Worm (Caenorhabditis elegans) whole organism, L2 larva: ENCODE data around the gene pes-4.

Source experiments
- C34F6.9 ChIP-seq: fragments of 150-350 bp; optimal IDR thresholded peaks from 2 replicates; lab custom pipeline; 2014; ENCODE audit warnings: missing biosample characterization, missing genetic modification characterization
- F13H6.1 ChIP-seq: sonication (generic microtip); optimal IDR thresholded peaks from 2 replicates; lab custom pipeline; 2016; ENCODE audit warnings: missing genetic modification characterization, missing compliant biosample characterization
- R02D3.7 ChIP-seq: fragments of 150-350 bp; optimal IDR thresholded peaks from 2 replicates; lab custom pipeline; 2014; ENCODE audit warnings: missing biosample characterization, missing genetic modification characterization
- Y55F3AM.14 ChIP-seq: fragments of 200-800 bp; sonication (Bioruptor generic); optimal IDR thresholded peaks from 2 replicates; lab custom pipeline; 2018; ENCODE audit warnings: mild to moderate bottlenecking, missing genetic modification characterization, missing compliant biosample characterization
- ZK546.5 ChIP-seq: sonication (generic microtip); optimal IDR thresholded peaks from 2 replicates; lab custom pipeline; 2017; ENCODE audit warnings: missing biosample characterization, missing genetic modification characterization
- alr-1 ChIP-seq: fragments of 150-350 bp; optimal IDR thresholded peaks from 2 replicates; lab custom pipeline; 2014; ENCODE audit warnings: missing biosample characterization, missing genetic modification characterization
- ama-1 ChIP-seq: fragments of 150-350 bp; optimal IDR thresholded peaks from 2 replicates; lab custom pipeline; 2018; ENCODE audit warnings: inconsistent platforms
- blmp-1 ChIP-seq: sonication (generic microtip); optimal IDR thresholded peaks from 2 replicates; lab custom pipeline; 2017; ENCODE audit warnings: missing genetic modification characterization, mild to moderate bottlenecking, missing compliant biosample characterization, antibody characterized with exemption, moderate library complexity; ENCODE audit not compliant: insufficient read depth
- ceh-16 ChIP-seq: fragments of 150-350 bp; optimal IDR thresholded peaks from 2 replicates; lab custom pipeline; 2014; ENCODE audit warnings: missing biosample characterization, missing genetic modification characterization
- crh-2 ChIP-seq: sonication (generic microtip); optimal IDR thresholded peaks from 2 replicates; lab custom pipeline; 2017; ENCODE audit warnings: missing biosample characterization, missing genetic modification characterization
- egl-27 ChIP-seq: sonication (generic microtip); optimal IDR thresholded peaks from 3 replicates; lab custom pipeline; 2017; ENCODE audit warnings: missing biosample characterization, missing genetic modification reagents, missing genetic modification characterization
- elt-3 ChIP-seq: sonication (generic microtip); optimal IDR thresholded peaks from 2 replicates; lab custom pipeline; 2017; ENCODE audit warnings: missing biosample characterization, missing genetic modification characterization
- lin-11 ChIP-seq: fragments of 150-350 bp; sonication (generic microtip); optimal IDR thresholded peaks from 2 replicates; lab custom pipeline; 2014; ENCODE audit warnings: missing biosample characterization, missing genetic modification characterization, inconsistent platforms, mixed read lengths
- lin-13 ChIP-seq: fragments of 150-350 bp; optimal IDR thresholded peaks from 2 replicates; lab custom pipeline; 2014; ENCODE audit warnings: missing biosample characterization, missing genetic modification reagents, missing genetic modification characterization
- lin-39 ChIP-seq: fragments of 150-350 bp; optimal IDR thresholded peaks from 2 replicates; lab custom pipeline; 2014; ENCODE audit warnings: missing biosample characterization, missing genetic modification reagents, missing genetic modification characterization
- lsy-2 ChIP-seq, 2 experiments: fragments of 150-350 bp in 1 of 2; sonication (generic microtip) in 1 of 2; optimal IDR thresholded peaks; 2 replicates each; lab custom pipeline; 2014 to 2017; ENCODE audit warnings: missing biosample characterization in 2 of 2, missing genetic modification characterization in 2 of 2
- mab-5 ChIP-seq: fragments of 150-350 bp; optimal IDR thresholded peaks from 2 replicates; lab custom pipeline; 2014; ENCODE audit warnings: missing biosample characterization, missing genetic modification characterization
- mbf-1 ChIP-seq: sonication (generic microtip); optimal IDR thresholded peaks from 2 replicates; lab custom pipeline; 2017; ENCODE audit warnings: missing biosample characterization, missing genetic modification characterization
- mdl-1 ChIP-seq, 2 experiments: fragments of 150-350 bp in 1 of 2; sonication (generic microtip) in 1 of 2; optimal IDR thresholded peaks; 2 replicates each; lab custom pipeline; 2017; ENCODE audit warnings: missing biosample characterization in 2 of 2, missing genetic modification characterization in 2 of 2
- nhr-10 ChIP-seq: sonication (generic microtip); optimal IDR thresholded peaks from 2 replicates; lab custom pipeline; 2017; ENCODE audit warnings: missing biosample characterization, missing genetic modification characterization
- nhr-12 ChIP-seq: fragments of 150-350 bp; optimal IDR thresholded peaks from 2 replicates; lab custom pipeline; 2014; ENCODE audit warnings: missing biosample characterization, missing genetic modification characterization
- nhr-129 ChIP-seq: fragments of 150-350 bp; optimal IDR thresholded peaks from 2 replicates; lab custom pipeline; 2014; ENCODE audit warnings: missing biosample characterization, missing genetic modification characterization
- nhr-21 ChIP-seq: fragments of 150-350 bp; optimal IDR thresholded peaks from 2 replicates; lab custom pipeline; 2014; ENCODE audit warnings: missing biosample characterization, missing genetic modification characterization
- nhr-23 ChIP-seq: fragments of 150-350 bp; optimal IDR thresholded peaks from 2 replicates; lab custom pipeline; 2014; ENCODE audit warnings: missing biosample characterization, missing genetic modification reagents, missing genetic modification characterization
- nhr-237 ChIP-seq: fragments of 150-350 bp; optimal IDR thresholded peaks from 2 replicates; lab custom pipeline; 2014; ENCODE audit warnings: missing biosample characterization, missing genetic modification characterization
- nhr-25 ChIP-seq: fragments of 150-350 bp; sonication (generic microtip); optimal IDR thresholded peaks from 3 replicates; lab custom pipeline; 2014; ENCODE audit warnings: missing biosample characterization, missing genetic modification characterization
- nhr-6 ChIP-seq: fragments of 150-350 bp; optimal IDR thresholded peaks from 2 replicates; lab custom pipeline; 2014; ENCODE audit warnings: missing biosample characterization, missing genetic modification characterization
- nhr-77 ChIP-seq: fragments of 150-350 bp; optimal IDR thresholded peaks from 2 replicates; lab custom pipeline; 2014; ENCODE audit warnings: missing biosample characterization, missing genetic modification characterization
- peb-1 ChIP-seq: fragments of 150-350 bp; optimal IDR thresholded peaks from 2 replicates; lab custom pipeline; 2014; ENCODE audit warnings: missing biosample characterization, missing genetic modification characterization
- sem-4 ChIP-seq: fragments of 150-350 bp; optimal IDR thresholded peaks from 2 replicates; lab custom pipeline; 2014; ENCODE audit warnings: missing biosample characterization, missing genetic modification reagents, missing genetic modification characterization
- skn-1 ChIP-seq: sonication (generic microtip); optimal IDR thresholded peaks from 2 replicates; lab custom pipeline; 2017; ENCODE audit warnings: missing biosample characterization, missing genetic modification characterization
- sma-3 ChIP-seq: sonication (generic microtip); optimal IDR thresholded peaks from 2 replicates; lab custom pipeline; 2016; ENCODE audit warnings: missing genetic modification reagents, missing genetic modification characterization, missing compliant biosample characterization
- sma-9 ChIP-seq, 2 experiments: fragments of 150-350 bp in 1 of 2; sonication (generic microtip) in 1 of 2; optimal IDR thresholded peaks; 2 replicates each; lab custom pipeline; 2014 to 2016; ENCODE audit warnings: missing genetic modification characterization in 2 of 2, mild to moderate bottlenecking in 1 of 2, missing biosample characterization in 1 of 2, missing compliant biosample characterization in 1 of 2, missing genetic modification reagents in 1 of 2, moderate library complexity in 1 of 2
- snpc-4 ChIP-seq: fragments of 150-350 bp; optimal IDR thresholded peaks from 2 replicates; lab custom pipeline; 2014; ENCODE audit warnings: missing biosample characterization, missing genetic modification characterization
- unc-55 ChIP-seq: fragments of 150-350 bp; sonication (generic microtip); optimal IDR thresholded peaks from 3 replicates; lab custom pipeline; 2014; ENCODE audit warnings: missing biosample characterization, missing genetic modification reagents, missing genetic modification characterization
- unc-62 ChIP-seq: fragments of 150-350 bp; optimal IDR thresholded peaks from 2 replicates; lab custom pipeline; 2014; ENCODE audit warnings: missing biosample characterization, missing genetic modification reagents, missing genetic modification characterization
- zag-1 ChIP-seq: fragments of 150-350 bp; optimal IDR thresholded peaks from 2 replicates; lab custom pipeline; 2014; ENCODE audit warnings: missing biosample characterization, missing genetic modification characterization
- ztf-1 ChIP-seq: fragments of 200-800 bp; sonication (Bioruptor generic); conservative IDR thresholded peaks from 2 replicates; pipeline ENCODE4 v1.3.6; 2022; ENCODE audit warnings: missing genetic modification characterization, missing compliant biosample characterization
- ztf-4 ChIP-seq: fragments of 150-350 bp; optimal IDR thresholded peaks from 2 replicates; lab custom pipeline; 2014; ENCODE audit warnings: missing biosample characterization, missing genetic modification characterization

pes-4 gene

ce11 chrIII:1248335-1248734, 18.3 kb upstream of the pes-4 start:
- TF ChIP-seq skn-1 (tag; lab: Kevin White, UChicago) (no peak), alr-1 (no peak), ztf-1 (GFP tag; lab: Robert Waterston, UW) (no peak), unc-62 (GFP tag; lab: Kevin White, UChicago) (no peak), R02D3.7 (tag; lab: Kevin White, UChicago) (no peak), ama-1 (lab: Kevin White, UChicago) (no peak), nhr-12 (no peak), nhr-6 (tag; lab: Kevin White, UChicago) (no peak), ceh-16 (no peak), mbf-1 (tag; lab: Kevin White, UChicago) (no peak), crh-2 (no peak), lsy-2 (tag; optimal IDR thresholded peaks at IDR 0.05; lab: Kevin White, UChicago) (no peak), lin-11 (no peak), F13H6.1 (tag; lab: Kevin White, UChicago) (no peak)
- TF ChIP-seq, all 48 proteins: peak for 0

ce11 chrIII:1243199-1243598, 13.1 kb upstream of the pes-4 start, which contains the start of gene fbxa-63:
fbxa-63 (plus strand) TSS chrIII:1243508.
- TF ChIP-seq snpc-4 (tag; lab: Kevin White, UChicago) = no peak
- TF ChIP-seq unc-55 = peak; percentile 81
- TF ChIP-seq nhr-12 = no peak
- TF ChIP-seq nhr-129 (tag; lab: Kevin White, UChicago) = peak; percentile 99
- no peak for TF ChIP-seq ceh-16
- TF ChIP-seq elt-3 (tag; lab: Kevin White, UChicago) = no peak
- TF ChIP-seq sma-9 (GFP tag; optimal IDR thresholded peaks at IDR 0.05; lab: Kevin White, UChicago) = peak; percentile 33
- TF ChIP-seq sma-9 (tag; optimal IDR thresholded peaks at IDR 0.05; lab: Kevin White, UChicago) = no peak
- peak; percentile 59 for TF ChIP-seq C34F6.9 (tag; lab: Kevin White, UChicago)
- no peak for TF ChIP-seq egl-27 (tag; lab: Kevin White, UChicago)
- TF ChIP-seq nhr-23 (tag; lab: Kevin White, UChicago) = no peak
- TF ChIP-seq lsy-2 (tag; optimal IDR thresholded peaks at IDR 0.05; lab: Kevin White, UChicago) = peak; percentile 32 to 41

- no peak for TF ChIP-seq lin-13 (GFP tag; lab: Kevin White, UChicago)
- no peak for TF ChIP-seq nhr-6 (tag; lab: Kevin White, UChicago)
- TF ChIP-seq nhr-77 (tag; lab: Kevin White, UChicago) = no peak
- no peak for TF ChIP-seq nhr-237
- no peak for TF ChIP-seq lin-39
- no peak for TF ChIP-seq mab-5 (tag; lab: Kevin White, UChicago)
- TF ChIP-seq blmp-1 (tag; lab: Kevin White, UChicago) = no peak
- TF ChIP-seq sma-9 (GFP tag; optimal IDR thresholded peaks at IDR 0.05; lab: Kevin White, UChicago) = peak; percentile 29
- no peak for TF ChIP-seq sma-9 (tag; optimal IDR thresholded peaks at IDR 0.05; lab: Kevin White, UChicago)
- no peak for TF ChIP-seq ama-1 (lab: Kevin White, UChicago)
Observed at ce11 chrIII:1238704-1239103, 8.6 kb upstream of the pes-4 start, which contains the start of gene fbxa-61. fbxa-61 (plus strand) TSS chrIII:1239048.

- TF ChIP-seq mdl-1 (tag; optimal IDR thresholded peaks at IDR 0.05; lab: Kevin White, UChicago) (no peak), zag-1 (tag; lab: Kevin White, UChicago) (no peak), ztf-4 (tag; lab: Kevin White, UChicago) (no peak), lin-11 (no peak), nhr-25 (tag; lab: Kevin White, UChicago) (no peak), mab-5 (tag; lab: Kevin White, UChicago) (no peak), ZK546.5 (no peak)
- TF ChIP-seq, all 48 proteins: peak for 0
Observed at ce11 chrIII:1231186-1231585, 1.1 kb upstream of the pes-4 start.

ce11 chrIII:1230672-1231071, 598 bp upstream of the pes-4 start:
- no peak for TF ChIP-seq sem-4
- no peak for TF ChIP-seq ZK546.5
- TF ChIP-seq unc-55 = no peak
- TF ChIP-seq lin-13 (GFP tag; lab: Kevin White, UChicago) = no peak
- no peak for TF ChIP-seq ztf-4 (tag; lab: Kevin White, UChicago)
- no peak for TF ChIP-seq nhr-10 (tag; lab: Kevin White, UChicago)
- TF ChIP-seq zag-1 (tag; lab: Kevin White, UChicago) = no peak
- TF ChIP-seq sma-9 (GFP tag; optimal IDR thresholded peaks at IDR 0.05; lab: Kevin White, UChicago) = no peak
- TF ChIP-seq sma-9 (tag; optimal IDR thresholded peaks at IDR 0.05; lab: Kevin White, UChicago) = no peak
- TF ChIP-seq nhr-21 (tag; lab: Kevin White, UChicago) = no peak
- no peak for TF ChIP-seq R02D3.7 (tag; lab: Kevin White, UChicago)
- TF ChIP-seq peb-1 = no peak
- no peak for TF ChIP-seq Y55F3AM.14 (GFP tag; lab: Kevin White, UChicago)
- TF ChIP-seq nhr-77 (tag; lab: Kevin White, UChicago) = no peak
- no peak for TF ChIP-seq sma-3 (GFP tag; lab: Kevin White, UChicago)
- no peak for TF ChIP-seq lin-39
